Fruit fly (Drosophila melanogaster) whole organism, embryonic: ENCODE data around the gene rempA.

Experiments
- Awh ChIP-seq: fragments of 200-800 bp; sonication (Bioruptor generic); IDR thresholded peaks from 2 replicates; pipeline ENCODE4, ENCODE4 v1.3.6; 2022; ENCODE audit warnings: missing biosample characterization, missing genetic modification characterization
- B-H1 ChIP-seq: fragments of 200-800 bp; sonication (Bioruptor generic); IDR thresholded peaks from 3 replicates; pipeline ENCODE4 v1.3.6; 2022; ENCODE audit warnings: missing biosample characterization, missing genetic modification characterization
- CG10959 ChIP-seq: fragments of 200-800 bp; sonication (Bioruptor generic); IDR thresholded peaks from 2 replicates; pipeline ENCODE4 v1.3.6; 2022; ENCODE audit warnings: missing biosample characterization, missing genetic modification characterization
- CG10979 ChIP-seq: fragments of 200-800 bp; sonication (Bioruptor generic); optimal IDR thresholded peaks from 2 replicates; lab custom pipeline; 2018; ENCODE audit warnings: missing biosample characterization, mild to moderate bottlenecking, missing genetic modification characterization, moderate library complexity
- CG11398 ChIP-seq: fragments of 200-800 bp; sonication (Bioruptor generic); optimal IDR thresholded peaks from 2 replicates; lab custom pipeline; 2016; ENCODE audit warnings: missing biosample characterization, missing genetic modification characterization
- CG11560 ChIP-seq: fragments of 200-800 bp; sonication (Bioruptor generic); IDR thresholded peaks from 3 replicates; pipeline ENCODE4 v1.3.6; 2022; ENCODE audit warnings: missing biosample characterization, missing genetic modification characterization
- CG1233 ChIP-seq: fragments of 200-800 bp; sonication (Bioruptor generic); optimal IDR thresholded peaks from 4 replicates; lab custom pipeline; 2018; ENCODE audit warnings: missing biosample characterization, mild to moderate bottlenecking, missing genetic modification characterization
- CG12744 ChIP-seq: fragments of 200-800 bp; sonication (Bioruptor generic); optimal IDR thresholded peaks from 2 replicates; lab custom pipeline; 2016; ENCODE audit warnings: missing biosample characterization, missing genetic modification characterization
- CG12769 ChIP-seq: fragments of 200-800 bp; sonication (Bioruptor generic); optimal IDR thresholded peaks from 2 replicates; lab custom pipeline; 2019; ENCODE audit warnings: missing biosample characterization, mild to moderate bottlenecking, missing genetic modification characterization, moderate library complexity
- CG13287 ChIP-seq: fragments of 200-800 bp; sonication (Bioruptor generic); IDR thresholded peaks from 2 replicates; pipeline ENCODE4 v1.3.6; 2022; ENCODE audit warnings: missing biosample characterization, missing genetic modification characterization; ENCODE audit not compliant: partially characterized antibody
- CG14050 ChIP-seq: fragments of 200-800 bp; sonication (Bioruptor generic); IDR thresholded peaks from 3 replicates; pipeline ENCODE4 v1.3.6; 2022; ENCODE audit warnings: missing biosample characterization, missing genetic modification characterization
- CG1602 ChIP-seq: fragments of 200-800 bp; sonication (Bioruptor generic); optimal IDR thresholded peaks from 3 replicates; lab custom pipeline; 2016; ENCODE audit warnings: missing biosample characterization, missing genetic modification characterization
- CG17361 ChIP-seq: fragments of 200-800 bp; sonication (Bioruptor generic); IDR thresholded peaks from 3 replicates; pipeline ENCODE4 v1.3.6; 2022; ENCODE audit warnings: missing biosample characterization, missing genetic modification characterization
- CG17829 ChIP-seq: fragments of 200-800 bp; optimal IDR thresholded peaks from 2 replicates; lab custom pipeline; 2019; ENCODE audit warnings: missing biosample characterization, mild to moderate bottlenecking, missing genetic modification characterization, moderate library complexity
- CG18011 ChIP-seq: fragments of 200-800 bp; sonication (Bioruptor generic); optimal IDR thresholded peaks from 2 replicates; lab custom pipeline; 2017; ENCODE audit warnings: missing biosample characterization, missing genetic modification characterization, mild to moderate bottlenecking, moderate library complexity, missing genotype
- CG2129 ChIP-seq: fragments of 200-800 bp; sonication (Bioruptor generic); IDR thresholded peaks from 2 replicates; pipeline ENCODE4 v1.3.6; 2022; ENCODE audit warnings: missing biosample characterization, missing genetic modification characterization; ENCODE audit not compliant: partially characterized antibody
- CG30431 ChIP-seq: fragments of 200-800 bp; sonication (Bioruptor generic); optimal IDR thresholded peaks from 2 replicates; lab custom pipeline; 2017; ENCODE audit warnings: missing biosample characterization, missing genetic modification characterization
- CG3163 ChIP-seq: fragments of 200-800 bp; sonication (Bioruptor generic); optimal IDR thresholded peaks from 3 replicates; lab custom pipeline; 2016; ENCODE audit warnings: missing biosample characterization, missing genetic modification characterization
- CG3407 ChIP-seq: fragments of 200-800 bp; sonication (Bioruptor generic); optimal IDR thresholded peaks from 2 replicates; lab custom pipeline; 2018; ENCODE audit warnings: missing biosample characterization, mild to moderate bottlenecking, missing genetic modification characterization
- CG4328 ChIP-seq: fragments of 200-800 bp; sonication (Bioruptor generic); optimal IDR thresholded peaks from 3 replicates; lab custom pipeline; 2017; ENCODE audit warnings: missing biosample characterization, missing genetic modification reagents, missing genetic modification characterization
- CG4820 ChIP-seq: fragments of 200-800 bp; sonication (Bioruptor generic); optimal IDR thresholded peaks from 3 replicates; lab custom pipeline; 2016; ENCODE audit warnings: missing biosample characterization, missing genetic modification characterization
- CG8765 ChIP-seq: fragments of 200-800 bp; sonication (Bioruptor generic); IDR thresholded peaks from 2 replicates; pipeline ENCODE4 v1.3.6; 2022; ENCODE audit warnings: missing biosample characterization, missing genetic modification characterization
- CG9609 ChIP-seq: fragments of 200-800 bp; sonication (Bioruptor generic); optimal IDR thresholded peaks from 3 replicates; lab custom pipeline; 2016; ENCODE audit warnings: missing biosample characterization, missing genetic modification characterization
- CG9727 ChIP-seq: fragments of 200-800 bp; sonication (Bioruptor generic); optimal IDR thresholded peaks from 3 replicates; lab custom pipeline; 2017; ENCODE audit warnings: missing biosample characterization, mild to moderate bottlenecking, missing genetic modification characterization
- CG9876 ChIP-seq: fragments of 200-800 bp; sonication (Bioruptor generic); optimal IDR thresholded peaks from 2 replicates; lab custom pipeline; 2016; ENCODE audit warnings: missing biosample characterization, missing genetic modification characterization
- CTCF ChIP-seq: fragments of 200-800 bp; sonication (Bioruptor generic); optimal IDR thresholded peaks from 2 replicates; lab custom pipeline; 2017; ENCODE audit warnings: missing biosample characterization, mild to moderate bottlenecking, missing genetic modification characterization, moderate library complexity
- Camta ChIP-seq: fragments of 200-800 bp; sonication (Bioruptor generic); optimal IDR thresholded peaks from 2 replicates; lab custom pipeline; 2016; ENCODE audit warnings: missing biosample characterization, missing genetic modification characterization
- D19B ChIP-seq: fragments of 200-800 bp; sonication (Bioruptor generic); optimal IDR thresholded peaks from 2 replicates; lab custom pipeline; 2017; ENCODE audit warnings: missing biosample characterization, mild to moderate bottlenecking, missing genetic modification characterization
- HmgZ ChIP-seq: fragments of 200-800 bp; sonication (Bioruptor generic); optimal IDR thresholded peaks from 2 replicates; lab custom pipeline; 2018; ENCODE audit warnings: missing biosample characterization, mild to moderate bottlenecking, missing genetic modification characterization
- Myb ChIP-seq: fragments of 200-800 bp; sonication (Bioruptor generic); optimal IDR thresholded peaks from 2 replicates; lab custom pipeline; 2016; ENCODE audit warnings: missing biosample characterization, missing genetic modification characterization
- NK7.1 ChIP-seq: fragments of 200-800 bp; sonication (Bioruptor generic); optimal IDR thresholded peaks from 3 replicates; lab custom pipeline; 2016; ENCODE audit warnings: missing biosample characterization, missing genetic modification characterization
- Sox100B ChIP-seq: fragments of 200-800 bp; sonication (Bioruptor generic); optimal IDR thresholded peaks from 3 replicates; lab custom pipeline; 2018; ENCODE audit warnings: missing biosample characterization, mild to moderate bottlenecking, missing genetic modification characterization
- Spps ChIP-seq: fragments of 200-800 bp; sonication (Bioruptor generic); optimal IDR thresholded peaks from 2 replicates; lab custom pipeline; 2018; ENCODE audit warnings: missing biosample characterization, mild to moderate bottlenecking, missing genetic modification characterization
- br ChIP-seq: fragments of >200 bp; optimal IDR thresholded peaks from 2 replicates; lab custom pipeline; 2017
- ci ChIP-seq: fragments of 200-800 bp; sonication (Bioruptor generic); IDR thresholded peaks from 3 replicates; pipeline ENCODE4 v1.3.6; 2022; ENCODE audit warnings: missing biosample characterization, missing genetic modification characterization
- croc ChIP-seq: fragments of 200-800 bp; sonication (Bioruptor generic); conservative IDR thresholded peaks from 3 replicates; pipeline ENCODE4 v1.3.6; 2022; ENCODE audit warnings: missing biosample characterization, missing genetic modification characterization
- crol ChIP-seq: fragments of 200-800 bp; sonication (Bioruptor generic); IDR thresholded peaks from 2 replicates; pipeline ENCODE4 v1.3.6; 2022; ENCODE audit warnings: missing biosample characterization, missing genetic modification characterization
- exex ChIP-seq: fragments of 200-800 bp; sonication (Bioruptor generic); optimal IDR thresholded peaks from 4 replicates; lab custom pipeline; 2018; ENCODE audit warnings: missing biosample characterization, mild to moderate bottlenecking, missing genetic modification characterization, moderate library complexity
- fd3F ChIP-seq: fragments of 200-800 bp; sonication (Bioruptor generic); optimal IDR thresholded peaks from 2 replicates; lab custom pipeline; 2018; ENCODE audit warnings: missing biosample characterization, mild to moderate bottlenecking, missing genetic modification characterization, moderate library complexity
- gcm ChIP-seq: fragments of 200-800 bp; sonication (Bioruptor generic); optimal IDR thresholded peaks from 2 replicates; lab custom pipeline; 2019; ENCODE audit warnings: missing biosample characterization, mild to moderate bottlenecking, missing genetic modification characterization, moderate library complexity
- gem ChIP-seq: fragments of 200-800 bp; sonication (Bioruptor generic); optimal IDR thresholded peaks from 2 replicates; lab custom pipeline; 2019; ENCODE audit warnings: missing biosample characterization, mild to moderate bottlenecking, missing genetic modification characterization, moderate library complexity
- hkb ChIP-seq, 2 experiments: fragments of 200-800 bp in 1 of 2; fragments of >200 bp in 1 of 2; sonication (Bioruptor generic) in 1 of 2; IDR thresholded peaks in 1 of 2; optimal IDR thresholded peaks in 1 of 2; 2 replicates each; pipeline versions ENCODE4 v1.3.6 to Lab custom; 2017 to 2022; ENCODE audit warnings: missing biosample characterization in 1 of 2, missing genetic modification characterization in 1 of 2
- hth ChIP-seq: fragments of >200 bp; optimal IDR thresholded peaks from 2 replicates; lab custom pipeline; 2017; ENCODE audit warnings: inconsistent platforms
- p53 ChIP-seq: fragments of 200-800 bp; sonication (Bioruptor generic); optimal IDR thresholded peaks from 2 replicates; lab custom pipeline; 2016; ENCODE audit warnings: missing biosample characterization, missing genetic modification characterization
- pfk ChIP-seq: fragments of 200-800 bp; sonication (Bioruptor generic); optimal IDR thresholded peaks from 2 replicates; lab custom pipeline; 2018; ENCODE audit warnings: missing biosample characterization, mild to moderate bottlenecking, missing genetic modification characterization, moderate library complexity
- pzg ChIP-seq: fragments of 200-800 bp; sonication (Bioruptor generic); optimal IDR thresholded peaks from 3 replicates; lab custom pipeline; 2018; ENCODE audit warnings: missing biosample characterization, mild to moderate bottlenecking, missing genetic modification characterization, moderate library complexity
- row ChIP-seq: fragments of 200-800 bp; sonication (Bioruptor generic); IDR thresholded peaks from 3 replicates; pipeline ENCODE4 v1.3.6; 2022; ENCODE audit warnings: missing biosample characterization, missing genetic modification characterization
- shn ChIP-seq: fragments of 200-800 bp; sonication (Bioruptor generic); optimal IDR thresholded peaks from 3 replicates; lab custom pipeline; 2016; ENCODE audit warnings: missing biosample characterization, missing genetic modification characterization
- sisA ChIP-seq: fragments of 200-800 bp; sonication (Bioruptor generic); IDR thresholded peaks from 2 replicates; pipeline ENCODE4 v1.3.6; 2022; ENCODE audit warnings: missing biosample characterization, missing genetic modification characterization
- stc ChIP-seq: fragments of 200-800 bp; sonication (Bioruptor generic); IDR thresholded peaks from 2 replicates; pipeline ENCODE4 v1.3.6; 2022; ENCODE audit warnings: missing biosample characterization, missing genetic modification characterization
- tgo ChIP-seq: fragments of 200-800 bp; sonication (Bioruptor generic); IDR thresholded peaks from 3 replicates; pipeline ENCODE4 v1.3.6; 2022; ENCODE audit warnings: missing biosample characterization, missing genetic modification characterization
- trh ChIP-seq: fragments of 200-800 bp; sonication (Bioruptor generic); optimal IDR thresholded peaks from 2 replicates; lab custom pipeline; 2016; ENCODE audit warnings: missing biosample characterization, missing genetic modification characterization
- tx ChIP-seq: fragments of 200-800 bp; sonication (Bioruptor generic); optimal IDR thresholded peaks from 2 replicates; lab custom pipeline; 2016; ENCODE audit warnings: missing biosample characterization, missing genetic modification characterization

rempA gene

DNA sequence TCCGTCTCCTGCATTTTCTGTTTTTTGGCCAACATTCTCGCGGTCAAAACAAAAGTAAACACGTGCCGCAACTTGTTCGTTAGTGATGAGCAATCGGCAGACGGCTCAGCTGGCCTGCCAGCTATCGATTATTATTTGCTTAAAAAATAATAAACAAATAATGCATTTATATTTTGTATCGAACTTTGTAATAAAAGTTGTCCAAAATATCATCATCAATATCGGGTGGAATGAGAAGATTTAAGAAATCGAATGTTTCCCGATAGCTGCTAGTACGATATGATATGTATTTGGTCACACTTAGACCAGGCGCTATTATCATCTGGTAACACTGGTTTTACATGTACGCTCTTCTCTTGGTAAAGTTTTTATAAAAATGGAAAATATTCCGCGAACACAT is 7.9 kb upstream of the rempA start, which contains the start of the genes Nle and Sf3b1 (continued):
- TF ChIP-seq exex (tag; lab: Kevin White, UChicago) (no peak), CG3407 (GFP tag; lab: Kevin White, UChicago) (no peak), CG3163 (GFP tag; lab: Kevin White, UChicago) (no peak), D19B (GFP tag; lab: Kevin White, UChicago) (no peak), CG1602 (peak; percentile 27), CG1233 (GFP tag; lab: Kevin White, UChicago) (peak; percentile 35), tgo (GFP tag; lab: Robert Waterston, UW) (no peak), CG11398 (GFP tag; lab: Kevin White, UChicago) (no peak), Myb (GFP tag; lab: Kevin White, UChicago) (peak; percentile 9), p53 (GFP tag; lab: Kevin White, UChicago) (no peak), Spps (tag; lab: Kevin White, UChicago) (peak; percentile 31), CG8765 (GFP tag; lab: Robert Waterston, UW) (no peak), CG10959 (GFP tag; lab: Robert Waterston, UW) (no peak), Awh (GFP tag; lab: Robert Waterston, UW) (no peak), CG12769 (tag; lab: Kevin White, UChicago) (no peak), CG4820 (no peak), CG30431 (GFP tag; lab: Kevin White, UChicago) (no peak), CG9609 (GFP tag; lab: Kevin White, UChicago) (peak; percentile 17), crol (no peak), CG17829 (peak; percentile 80), Sox100B (no peak), hkb (optimal IDR thresholded peaks at IDR 0.05; lab: Kevin White, UChicago) (peak; percentile 54), hkb (GFP tag; IDR thresholded peaks at IDR 0.05; lab: Robert Waterston, UW) (no peak), Camta (peak; percentile 3), br (no peak), pfk (no peak), CG4328 (GFP tag; lab: Kevin White, UChicago) (peak; percentile 52), CG2129 (GFP tag; lab: Robert Waterston, UW) (peak; percentile 93), NK7.1 (no peak), CG9876 (GFP tag; lab: Kevin White, UChicago) (no peak), croc (0 out of 3 replicates have a peak, but pooled peaks have one; percentile 21), CG14050 (GFP tag; lab: Robert Waterston, UW) (no peak), tx (GFP tag; lab: Kevin White, UChicago) (no peak), B-H1 (GFP tag; lab: Robert Waterston, UW) (no peak), CG10979 (tag; lab: Kevin White, UChicago) (peak; percentile 47), CG17361 (GFP tag; lab: Robert Waterston, UW) (peak; percentile 63), pzg (GFP tag; lab: Kevin White, UChicago) (peak; percentile 92), CG9727 (GFP tag; lab: Kevin White, UChicago) (peak; percentile 18), ci (GFP tag; lab: Robert Waterston, UW) (0 out of 3 replicates have a peak, but pooled peaks have one; percentile 28), CG13287 (peak; percentile 99), gcm (no peak), hth (no peak), sisA (peak; percentile 29; the same call in 1 of the 2 replicates), fd3F (no peak), shn (GFP tag; lab: Kevin White, UChicago) (peak; percentile 46), trh (GFP tag; lab: Kevin White, UChicago) (no peak), CG18011 (GFP tag; lab: Kevin White, UChicago) (peak; percentile 53), CG11560 (peak; percentile 90), CTCF (GFP tag; lab: Kevin White, UChicago) (no peak), CG12744 (GFP tag; lab: Kevin White, UChicago) (peak; percentile 27), HmgZ (tag; lab: Kevin White, UChicago) (peak; percentile 35), gem (tag; lab: Kevin White, UChicago) (no peak), row (GFP tag; lab: Robert Waterston, UW) (peak; percentile 88), stc (GFP tag; lab: Robert Waterston, UW) (no peak)
